Worm (Caenorhabditis elegans) whole organism, late embryonic: ENCODE data around the gene F31F7.1.
A peak's percentile ranks its signal among the peaks of the same experiment; 100 is the strongest.

ENCODE experiments used
- C38D4.7 ChIP-seq: fragments of 200-800 bp; sonication (Bioruptor generic); optimal IDR thresholded peaks from 2 replicates; lab custom pipeline; 2018; ENCODE audit warnings: mild to moderate bottlenecking, missing genetic modification characterization, moderate library complexity, missing compliant biosample characterization
- K02D7.2 ChIP-seq: sonication (generic microtip); optimal IDR thresholded peaks from 2 replicates; lab custom pipeline; 2017; ENCODE audit warnings: mild to moderate bottlenecking, missing genetic modification characterization, missing compliant biosample characterization
- T23F11.4 ChIP-seq: fragments of 200-800 bp; sonication (Bioruptor generic); optimal IDR thresholded peaks from 2 replicates; lab custom pipeline; 2018; ENCODE audit warnings: mild to moderate bottlenecking, missing genetic modification characterization, missing compliant biosample characterization
- Y22D7AL.16 ChIP-seq: sonication (generic microtip); optimal IDR thresholded peaks from 2 replicates; lab custom pipeline; 2016; ENCODE audit warnings: missing genetic modification characterization, missing compliant biosample characterization
- ama-1 ChIP-seq: fragments of 150-350 bp; optimal IDR thresholded peaks from 2 replicates; lab custom pipeline; 2014
- ceh-14 ChIP-seq: sonication (generic microtip); optimal IDR thresholded peaks from 2 replicates; lab custom pipeline; 2016; ENCODE audit warnings: missing genotype, missing genetic modification characterization, missing compliant biosample characterization
- ceh-19 ChIP-seq: fragments of 200-800 bp; sonication (Bioruptor generic); optimal IDR thresholded peaks from 2 replicates; lab custom pipeline; 2018; ENCODE audit warnings: mild to moderate bottlenecking, missing genetic modification characterization, missing compliant biosample characterization
- ceh-2 ChIP-seq: sonication (generic microtip); optimal IDR thresholded peaks from 2 replicates; lab custom pipeline; 2016; ENCODE audit warnings: missing genotype, missing genetic modification characterization, missing compliant biosample characterization
- ceh-22 ChIP-seq: sonication (generic microtip); optimal IDR thresholded peaks from 2 replicates; lab custom pipeline; 2017; ENCODE audit warnings: missing biosample characterization, missing genetic modification characterization
- ceh-24 ChIP-seq: sonication (generic microtip); optimal IDR thresholded peaks from 2 replicates; lab custom pipeline; 2016; ENCODE audit warnings: mild to moderate bottlenecking, missing genetic modification characterization, missing compliant biosample characterization
- ceh-30 ChIP-seq: fragments of 150-350 bp; optimal IDR thresholded peaks from 2 replicates; lab custom pipeline; 2014; ENCODE audit warnings: missing biosample characterization, missing genetic modification characterization
- ceh-31 ChIP-seq: sonication (generic microtip); optimal IDR thresholded peaks from 2 replicates; lab custom pipeline; 2016; ENCODE audit warnings: missing genetic modification characterization, missing compliant biosample characterization
- ceh-34 ChIP-seq: sonication (generic microtip); optimal IDR thresholded peaks from 2 replicates; lab custom pipeline; 2016; ENCODE audit warnings: mild to moderate bottlenecking, missing genetic modification characterization, missing compliant biosample characterization
- che-1 ChIP-seq: sonication (generic microtip); optimal IDR thresholded peaks from 2 replicates; lab custom pipeline; 2016; ENCODE audit warnings: mild to moderate bottlenecking, missing genetic modification characterization, missing compliant biosample characterization
- elt-2 ChIP-seq: sonication (generic microtip); optimal IDR thresholded peaks from 2 replicates; lab custom pipeline; 2016; ENCODE audit warnings: missing genetic modification reagents, missing genetic modification characterization, missing compliant biosample characterization
- ets-4 ChIP-seq: sonication (generic microtip); optimal IDR thresholded peaks from 2 replicates; lab custom pipeline; 2016; ENCODE audit warnings: missing genetic modification characterization, missing compliant biosample characterization
- eyg-1 ChIP-seq: sonication (generic microtip); optimal IDR thresholded peaks from 2 replicates; lab custom pipeline; 2016; ENCODE audit warnings: missing genotype, missing genetic modification characterization, missing compliant biosample characterization
- fkh-10 ChIP-seq: fragments of 150-350 bp; optimal IDR thresholded peaks from 2 replicates; lab custom pipeline; 2014; ENCODE audit warnings: missing biosample characterization, missing genetic modification reagents, missing genetic modification characterization
- gmeb-2 ChIP-seq: sonication (generic microtip); optimal IDR thresholded peaks from 2 replicates; lab custom pipeline; 2016; ENCODE audit warnings: missing genetic modification characterization, inconsistent platforms, missing compliant biosample characterization
- hlh-30 ChIP-seq: sonication (generic microtip); optimal IDR thresholded peaks from 2 replicates; lab custom pipeline; 2017; ENCODE audit warnings: antibody characterized with exemption, missing genetic modification characterization, missing compliant biosample characterization; ENCODE audit not compliant: insufficient read depth
- hlh-8 ChIP-seq: sonication (generic microtip); optimal IDR thresholded peaks from 2 replicates; lab custom pipeline; 2016; ENCODE audit warnings: missing genotype, missing genetic modification characterization, missing compliant biosample characterization
- madf-2 ChIP-seq: sonication (generic microtip); optimal IDR thresholded peaks from 2 replicates; lab custom pipeline; 2017; ENCODE audit warnings: missing genetic modification characterization, missing compliant biosample characterization
- mec-3 ChIP-seq: sonication (generic microtip); optimal IDR thresholded peaks from 2 replicates; lab custom pipeline; 2016; ENCODE audit warnings: borderline replicate concordance, missing genetic modification characterization, missing compliant biosample characterization
- nfya-1 ChIP-seq: sonication (generic microtip); optimal IDR thresholded peaks from 2 replicates; lab custom pipeline; 2017; ENCODE audit warnings: missing genetic modification characterization, mild to moderate bottlenecking, missing compliant biosample characterization, antibody characterized with exemption, moderate library complexity
- nhr-11 ChIP-seq: fragments of 150-350 bp; optimal IDR thresholded peaks from 2 replicates; lab custom pipeline; 2014; ENCODE audit warnings: missing biosample characterization, missing genetic modification characterization
- nhr-232 ChIP-seq: sonication (generic microtip); optimal IDR thresholded peaks from 2 replicates; lab custom pipeline; 2016; ENCODE audit warnings: missing genetic modification characterization, missing compliant biosample characterization
- npax-4 ChIP-seq: sonication (generic microtip); optimal IDR thresholded peaks from 2 replicates; lab custom pipeline; 2016; ENCODE audit warnings: missing genetic modification characterization, missing compliant biosample characterization
- odd-2 ChIP-seq: sonication (generic microtip); optimal IDR thresholded peaks from 2 replicates; lab custom pipeline; 2017; ENCODE audit warnings: antibody characterized with exemption, mild to moderate bottlenecking, missing genetic modification characterization, missing compliant biosample characterization
- pag-3 ChIP-seq: sonication (generic microtip); optimal IDR thresholded peaks from 2 replicates; lab custom pipeline; 2016; ENCODE audit warnings: missing compliant biosample characterization, missing genetic modification characterization, borderline replicate concordance
- pha-4 ChIP-seq: fragments of 150-350 bp; optimal IDR thresholded peaks from 2 replicates; lab custom pipeline; 2018; ENCODE audit warnings: missing biosample characterization, missing genetic modification reagents, missing genetic modification characterization
- sdc-2 ChIP-seq: sonication (generic microtip); optimal IDR thresholded peaks from 2 replicates; lab custom pipeline; 2016; ENCODE audit warnings: missing genotype, missing genetic modification characterization, missing compliant biosample characterization
- sox-2 ChIP-seq: fragments of 200-800 bp; sonication (Bioruptor generic); IDR thresholded peaks from 2 replicates; pipeline ENCODE4 v1.3.6; 2022; ENCODE audit warnings: missing genetic modification reagents, missing genetic modification characterization, missing compliant biosample characterization
- sox-4 ChIP-seq: sonication (generic microtip); optimal IDR thresholded peaks from 2 replicates; lab custom pipeline; 2017; ENCODE audit warnings: mild to moderate bottlenecking, missing genetic modification characterization, inconsistent platforms, missing compliant biosample characterization
- tbx-7 ChIP-seq: sonication (generic microtip); optimal IDR thresholded peaks from 2 replicates; lab custom pipeline; 2016; ENCODE audit warnings: missing genotype, missing genetic modification characterization, missing compliant biosample characterization
- ttx-3 ChIP-seq: sonication (generic microtip); optimal IDR thresholded peaks from 2 replicates; lab custom pipeline; 2016; ENCODE audit warnings: missing genetic modification reagents, missing genetic modification characterization, missing compliant biosample characterization
- unc-42 ChIP-seq: sonication (generic microtip); optimal IDR thresholded peaks from 2 replicates; lab custom pipeline; 2016; ENCODE audit warnings: missing genotype, missing genetic modification characterization, missing compliant biosample characterization
- unc-55 ChIP-seq: sonication (generic microtip); optimal IDR thresholded peaks from 2 replicates; lab custom pipeline; 2017; ENCODE audit warnings: missing biosample characterization, missing genetic modification reagents, missing genetic modification characterization
- unc-86 ChIP-seq: sonication (generic microtip); optimal IDR thresholded peaks from 2 replicates; lab custom pipeline; 2016; ENCODE audit warnings: missing genetic modification characterization, missing compliant biosample characterization
- ztf-16 ChIP-seq: sonication (generic microtip); optimal IDR thresholded peaks from 2 replicates; lab custom pipeline; 2017; ENCODE audit warnings: missing genetic modification characterization, missing compliant biosample characterization

Gene F31F7.1

ce11 chrV:6247397-6247796, 28.8 kb upstream of the F31F7.1 start:
- TF ChIP-seq Y22D7AL.16 (tag; lab: Kevin White, UChicago) = no peak
- no peak for TF ChIP-seq ceh-31 (tag; lab: Kevin White, UChicago)
- peak; percentile 15 for TF ChIP-seq elt-2
- no peak for TF ChIP-seq ets-4

ce11 chrV:6248714-6249113, 27.5 kb upstream of the F31F7.1 start:
- no peak for TF ChIP-seq pag-3
- TF ChIP-seq ceh-30 (tag; lab: Kevin White, UChicago) = no peak
- TF ChIP-seq odd-2 = no peak
- TF ChIP-seq tbx-7 (tag; lab: Kevin White, UChicago) = no peak
- no peak for TF ChIP-seq madf-2 (tag; lab: Kevin White, UChicago)
- TF ChIP-seq ceh-19 (GFP tag; lab: Kevin White, UChicago) = no peak
- TF ChIP-seq hlh-8 (tag; lab: Kevin White, UChicago) = no peak
- TF ChIP-seq hlh-30 (tag; lab: Kevin White, UChicago) = no peak

- TF ChIP-seq gmeb-2 (tag; lab: Kevin White, UChicago) (no peak), odd-2 (no peak), sox-2 (no peak), ceh-24 (no peak), C38D4.7 (GFP tag; lab: Kevin White, UChicago) (no peak), Y22D7AL.16 (tag; lab: Kevin White, UChicago) (no peak), fkh-10 (GFP tag; lab: Kevin White, UChicago) (no peak), ceh-14 (no peak), pag-3 (no peak), T23F11.4 (GFP tag; lab: Kevin White, UChicago) (no peak), ceh-22 (tag; lab: Kevin White, UChicago) (no peak), unc-42 (tag; lab: Kevin White, UChicago) (no peak), ztf-16 (tag; lab: Kevin White, UChicago) (no peak), hlh-8 (tag; lab: Kevin White, UChicago) (no peak), pha-4 (tag; lab: Kevin White, UChicago) (no peak), nhr-232 (no peak), ceh-31 (tag; lab: Kevin White, UChicago) (no peak), K02D7.2 (tag; lab: Kevin White, UChicago) (no peak), eyg-1 (tag; lab: Kevin White, UChicago) (no peak), che-1 (no peak)
Observed at ce11 chrV:6249135-6249534, 27.1 kb upstream of the F31F7.1 start.

- TF ChIP-seq T23F11.4 (GFP tag; lab: Kevin White, UChicago) (no peak), sdc-2 (no peak), sox-4 (tag; lab: Kevin White, UChicago) (no peak), mec-3 (no peak), eyg-1 (tag; lab: Kevin White, UChicago) (no peak), nhr-11 (no peak), hlh-30 (tag; lab: Kevin White, UChicago) (no peak)
Observed at ce11 chrV:6250959-6251598, 25.2 kb upstream of the F31F7.1 start.

DNA sequence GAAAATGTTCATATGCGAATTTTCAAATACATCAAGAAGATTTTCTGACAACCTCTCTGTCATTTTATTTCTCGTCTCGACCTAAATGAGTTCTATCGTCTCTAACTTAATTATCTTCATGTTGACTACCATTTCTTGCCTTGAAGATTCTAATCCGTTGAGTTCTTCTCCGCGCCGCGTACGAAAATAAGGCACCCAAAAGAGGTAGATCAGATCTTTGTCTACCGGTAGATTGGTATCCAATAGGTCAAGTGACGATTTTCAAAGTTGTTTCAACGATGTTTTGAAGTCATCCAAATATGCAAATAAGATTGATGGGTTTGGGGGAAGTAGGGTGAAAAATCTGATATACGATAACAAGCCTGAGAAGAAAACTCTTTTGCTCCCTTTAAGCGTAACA, 22.3 kb upstream of the F31F7.1 start:
- TF ChIP-seq mec-3 (no peak), unc-86 (tag; lab: Kevin White, UChicago) (no peak), nfya-1 (tag; lab: Kevin White, UChicago) (no peak), fkh-10 (GFP tag; lab: Kevin White, UChicago) (no peak), ceh-34 (tag; lab: Kevin White, UChicago) (no peak), ceh-2 (tag; lab: Kevin White, UChicago) (no peak), unc-55 (GFP tag; lab: Kevin White, UChicago) (no peak), pha-4 (tag; lab: Kevin White, UChicago) (no peak), ttx-3 (tag; lab: Kevin White, UChicago) (no peak), elt-2 (no peak), npax-4 (tag; lab: Kevin White, UChicago) (no peak), hlh-30 (tag; lab: Kevin White, UChicago) (no peak), T23F11.4 (GFP tag; lab: Kevin White, UChicago) (no peak), C38D4.7 (GFP tag; lab: Kevin White, UChicago) (no peak), ceh-14 (no peak), ama-1 (lab: Kevin White, UChicago) (no peak)
